Worm (Caenorhabditis elegans) whole organism, L2 larva: ENCODE measurements around the gene cyp-14A4.

Experiments
- aly-2 ChIP-seq: fragments of 150-350 bp; optimal IDR thresholded peaks from 2 replicates; lab custom pipeline; 2014; ENCODE audit warnings: missing biosample characterization, missing genetic modification characterization
- ama-1 ChIP-seq: fragments of 150-350 bp; optimal IDR thresholded peaks from 2 replicates; lab custom pipeline; 2018; ENCODE audit warnings: inconsistent platforms
- blmp-1 ChIP-seq: sonication (generic microtip); optimal IDR thresholded peaks from 2 replicates; lab custom pipeline; 2017; ENCODE audit warnings: missing genetic modification characterization, mild to moderate bottlenecking, missing compliant biosample characterization, antibody characterized with exemption, moderate library complexity; ENCODE audit not compliant: insufficient read depth
- elt-1 ChIP-seq: fragments of 150-350 bp; optimal IDR thresholded peaks from 2 replicates; lab custom pipeline; 2014; ENCODE audit warnings: missing biosample characterization, missing genetic modification characterization
- elt-3 ChIP-seq: sonication (generic microtip); optimal IDR thresholded peaks from 2 replicates; lab custom pipeline; 2017; ENCODE audit warnings: missing biosample characterization, missing genetic modification characterization
- lsy-2 ChIP-seq, 2 experiments: fragments of 150-350 bp in 1 of 2; sonication (generic microtip) in 1 of 2; optimal IDR thresholded peaks; 2 replicates each; lab custom pipeline; 2014 to 2017; ENCODE audit warnings: missing biosample characterization in 2 of 2, missing genetic modification characterization in 2 of 2
- mab-5 ChIP-seq: fragments of 150-350 bp; optimal IDR thresholded peaks from 2 replicates; lab custom pipeline; 2014; ENCODE audit warnings: missing biosample characterization, missing genetic modification characterization
- nhr-12 ChIP-seq: fragments of 150-350 bp; optimal IDR thresholded peaks from 2 replicates; lab custom pipeline; 2014; ENCODE audit warnings: missing biosample characterization, missing genetic modification characterization
- nhr-6 ChIP-seq: fragments of 150-350 bp; optimal IDR thresholded peaks from 2 replicates; lab custom pipeline; 2014; ENCODE audit warnings: missing biosample characterization, missing genetic modification characterization
- skn-1 ChIP-seq: sonication (generic microtip); optimal IDR thresholded peaks from 2 replicates; lab custom pipeline; 2017; ENCODE audit warnings: missing biosample characterization, missing genetic modification characterization
- sma-9 ChIP-seq, 2 experiments: fragments of 150-350 bp in 1 of 2; sonication (generic microtip) in 1 of 2; optimal IDR thresholded peaks; 2 replicates each; lab custom pipeline; 2014 to 2016; ENCODE audit warnings: missing genetic modification characterization in 2 of 2, mild to moderate bottlenecking in 1 of 2, missing biosample characterization in 1 of 2, missing compliant biosample characterization in 1 of 2, missing genetic modification reagents in 1 of 2, moderate library complexity in 1 of 2
- unc-39 ChIP-seq: fragments of 150-350 bp; optimal IDR thresholded peaks from 2 replicates; lab custom pipeline; 2014; ENCODE audit warnings: missing biosample characterization, missing genetic modification characterization
- zag-1 ChIP-seq: fragments of 150-350 bp; optimal IDR thresholded peaks from 2 replicates; lab custom pipeline; 2014; ENCODE audit warnings: missing biosample characterization, missing genetic modification characterization

DNA sequence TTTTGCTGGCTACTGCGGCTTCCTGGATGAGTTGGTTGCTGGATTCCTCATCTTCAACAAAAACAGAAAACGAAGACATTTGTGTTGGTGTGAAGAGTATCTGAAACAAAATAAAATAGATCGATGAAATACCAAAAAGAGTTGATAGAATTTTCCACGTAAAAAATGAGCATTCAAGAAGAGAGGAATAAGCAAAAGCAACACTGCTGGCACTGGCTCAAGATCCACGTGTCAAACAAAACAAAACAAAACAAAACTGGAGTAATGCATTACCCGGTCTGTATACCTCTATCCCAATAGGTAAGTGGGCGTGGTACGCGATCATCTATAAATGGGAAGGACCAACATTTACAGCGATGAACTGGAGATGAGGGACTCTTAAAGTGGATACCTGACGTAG is 49.1 kb downstream of the cyp-14A4 start, which contains the start of gene K08H2.2:
- TF ChIP-seq ama-1 (no peak), zag-1 (no peak), skn-1 (tag; lab: Kevin White, UChicago) (no peak), lsy-2 (tag; optimal IDR thresholded peaks at IDR 0.05; lab: Kevin White, UChicago) (no peak), mab-5 (tag; lab: Kevin White, UChicago) (no peak), aly-2 (tag; lab: Kevin White, UChicago) (no peak), sma-9 (GFP tag; optimal IDR thresholded peaks at IDR 0.05; lab: Kevin White, UChicago) (no peak), sma-9 (tag; optimal IDR thresholded peaks at IDR 0.05; lab: Kevin White, UChicago) (no peak), unc-39 (tag; lab: Kevin White, UChicago) (no peak), blmp-1 (tag; lab: Kevin White, UChicago) (no peak), nhr-6 (no peak), elt-3 (tag; lab: Kevin White, UChicago) (no peak), nhr-12 (no peak), elt-1 (no peak)
